Fruit fly (Drosophila melanogaster) whole organism, prepupa: ENCODE data around the gene CG31789.

ENCODE experiments used
- Blimp-1 ChIP-seq: fragments of 200-800 bp; sonication (Bioruptor generic); optimal IDR thresholded peaks from 3 replicates; lab custom pipeline; 2017; ENCODE audit warnings: missing biosample characterization, missing genetic modification characterization, mild to moderate bottlenecking, moderate library complexity, missing genetic modification reagents
- CG10669 ChIP-seq: fragments of 200-800 bp; sonication (Bioruptor generic); optimal IDR thresholded peaks from 3 replicates; lab custom pipeline; 2018; ENCODE audit warnings: missing biosample characterization, mild to moderate bottlenecking, missing genetic modification characterization, moderate library complexity
- CG11294 ChIP-seq: fragments of 200-800 bp; sonication (Bioruptor generic); IDR thresholded peaks from 2 replicates; pipeline ENCODE4 v1.3.6; 2022; ENCODE audit warnings: missing biosample characterization, missing genetic modification characterization
- CG11762 ChIP-seq: fragments of 200-800 bp; sonication (Bioruptor generic); optimal IDR thresholded peaks from 3 replicates; lab custom pipeline; 2016; ENCODE audit warnings: missing biosample characterization, missing genetic modification characterization; ENCODE audit not compliant: insufficient read depth
- CG11902 ChIP-seq: fragments of 200-800 bp; sonication (Bioruptor generic); optimal IDR thresholded peaks from 3 replicates; lab custom pipeline; 2016; ENCODE audit warnings: missing biosample characterization, missing genetic modification characterization
- CG1621 ChIP-seq: fragments of 200-800 bp; sonication (Bioruptor generic); optimal IDR thresholded peaks from 3 replicates; lab custom pipeline; 2018; ENCODE audit warnings: missing biosample characterization, mild to moderate bottlenecking, missing genetic modification characterization
- CG16779 ChIP-seq: fragments of 200-800 bp; sonication (Bioruptor generic); optimal IDR thresholded peaks from 3 replicates; lab custom pipeline; 2017; ENCODE audit warnings: missing biosample characterization, mild to moderate bottlenecking, missing genetic modification characterization
- CG3032 ChIP-seq: fragments of 200-800 bp; optimal IDR thresholded peaks from 2 replicates; lab custom pipeline; 2019; ENCODE audit warnings: missing biosample characterization, mild to moderate bottlenecking, missing genetic modification characterization, moderate library complexity
- CG32006 ChIP-seq: fragments of 200-800 bp; sonication (Bioruptor generic); optimal IDR thresholded peaks from 3 replicates; lab custom pipeline; 2017; ENCODE audit warnings: missing biosample characterization, mild to moderate bottlenecking, missing genetic modification characterization
- CG3919 ChIP-seq: fragments of 200-800 bp; sonication (Bioruptor generic); optimal IDR thresholded peaks from 3 replicates; lab custom pipeline; 2016; ENCODE audit warnings: missing biosample characterization, missing genetic modification characterization
- CG6276 ChIP-seq: fragments of 200-800 bp; sonication (Bioruptor generic); optimal IDR thresholded peaks from 2 replicates; lab custom pipeline; 2017; ENCODE audit warnings: missing biosample characterization, mild to moderate bottlenecking, missing genetic modification characterization
- CG6792 ChIP-seq: fragments of 200-800 bp; sonication (Bioruptor generic); optimal IDR thresholded peaks from 3 replicates; lab custom pipeline; 2016; ENCODE audit warnings: missing biosample characterization, missing genetic modification characterization
- CG6808 ChIP-seq: fragments of 200-800 bp; sonication (Bioruptor generic); optimal IDR thresholded peaks from 3 replicates; lab custom pipeline; 2017; ENCODE audit warnings: missing biosample characterization, missing genetic modification characterization, mild to moderate bottlenecking, moderate library complexity, missing genetic modification reagents
- CG7368 ChIP-seq: fragments of 200-800 bp; sonication (Bioruptor generic); optimal IDR thresholded peaks from 3 replicates; lab custom pipeline; 2016; ENCODE audit warnings: missing biosample characterization, missing genetic modification characterization
- CG8119 ChIP-seq: fragments of 200-800 bp; sonication (Bioruptor generic); IDR thresholded peaks from 3 replicates; pipeline ENCODE4 v1.3.6; 2022; ENCODE audit warnings: missing biosample characterization, missing genetic modification characterization
- CG8632 ChIP-seq: fragments of 200-800 bp; sonication (Bioruptor generic); optimal IDR thresholded peaks from 3 replicates; lab custom pipeline; 2016; ENCODE audit warnings: missing biosample characterization, missing genetic modification characterization
- CG9139 ChIP-seq: fragments of 200-800 bp; sonication (Bioruptor generic); optimal IDR thresholded peaks from 3 replicates; lab custom pipeline; 2017; ENCODE audit warnings: missing biosample characterization, mild to moderate bottlenecking, missing genetic modification characterization
- Eip78C ChIP-seq: fragments of 200-800 bp; sonication (Bioruptor generic); peaks from one replicate; lab custom pipeline; 2016; ENCODE audit warnings: missing biosample characterization, missing genetic modification characterization
- Ets21C ChIP-seq: fragments of 200-800 bp; sonication (Bioruptor generic); optimal IDR thresholded peaks from 3 replicates; lab custom pipeline; 2016; ENCODE audit warnings: missing biosample characterization, missing genetic modification characterization
- Ets96B ChIP-seq: fragments of 200-800 bp; optimal IDR thresholded peaks from 2 replicates; lab custom pipeline; 2019; ENCODE audit warnings: missing biosample characterization, mild to moderate bottlenecking, missing genetic modification characterization, moderate library complexity
- Gug ChIP-seq: fragments of 200-800 bp; sonication (Bioruptor generic); IDR thresholded peaks from 2 replicates; pipeline ENCODE4 v1.3.6; 2022; ENCODE audit warnings: missing biosample characterization, missing genetic modification characterization
- Hr38 ChIP-seq: sonication (Bioruptor generic); optimal IDR thresholded peaks from 2 replicates; lab custom pipeline; 2016; ENCODE audit warnings: missing biosample characterization, missing genetic modification characterization
- Hr39 ChIP-seq: fragments of 200-800 bp; sonication (Bioruptor generic); optimal IDR thresholded peaks from 2 replicates; lab custom pipeline; 2016; ENCODE audit warnings: missing biosample characterization, missing genetic modification characterization
- Hr4 ChIP-seq: fragments of 200-800 bp; sonication (Bioruptor generic); optimal IDR thresholded peaks from 3 replicates; lab custom pipeline; 2016; ENCODE audit warnings: missing biosample characterization, missing genetic modification characterization
- Lpt ChIP-seq: fragments of 200-800 bp; sonication (Bioruptor generic); optimal IDR thresholded peaks from 3 replicates; lab custom pipeline; 2016; ENCODE audit warnings: missing biosample characterization, missing genetic modification characterization
- Met ChIP-seq: fragments of 200-800 bp; sonication (Bioruptor generic); optimal IDR thresholded peaks from 3 replicates; lab custom pipeline; 2016; ENCODE audit warnings: missing biosample characterization, missing genetic modification characterization
- OdsH ChIP-seq: fragments of 200-800 bp; sonication (Bioruptor generic); optimal IDR thresholded peaks from 3 replicates; lab custom pipeline; 2016; ENCODE audit warnings: missing biosample characterization, missing genetic modification characterization
- achi ChIP-seq: fragments of 200-800 bp; sonication (Bioruptor generic); optimal IDR thresholded peaks from 3 replicates; lab custom pipeline; 2016; ENCODE audit warnings: missing biosample characterization, missing genetic modification characterization
- acj6 ChIP-seq: fragments of 200-800 bp; sonication (Bioruptor generic); optimal IDR thresholded peaks from 3 replicates; lab custom pipeline; 2016; ENCODE audit warnings: missing biosample characterization, missing genetic modification characterization
- cyc ChIP-seq: fragments of 200-800 bp; sonication (Bioruptor generic); optimal IDR thresholded peaks from 3 replicates; lab custom pipeline; 2016; ENCODE audit warnings: missing biosample characterization, missing genetic modification characterization
- dsx ChIP-seq: fragments of 200-800 bp; optimal IDR thresholded peaks from 3 replicates; lab custom pipeline; 2019; ENCODE audit warnings: missing biosample characterization, mild to moderate bottlenecking, missing genetic modification characterization, moderate library complexity; ENCODE audit not compliant: poor library complexity, severe bottlenecking
- eg ChIP-seq: fragments of 200-800 bp; sonication (Bioruptor generic); IDR thresholded peaks from 3 replicates; pipeline ENCODE4 v1.3.6; 2022; ENCODE audit warnings: missing biosample characterization, missing genetic modification characterization
- esn ChIP-seq: fragments of 200-800 bp; sonication (Bioruptor generic); optimal IDR thresholded peaks from 2 replicates; lab custom pipeline; 2016; ENCODE audit warnings: missing biosample characterization, mild to moderate bottlenecking, missing genetic modification characterization, moderate library complexity
- fd59A ChIP-seq: fragments of 200-800 bp; sonication (Bioruptor generic); optimal IDR thresholded peaks from 2 replicates; lab custom pipeline; 2017; ENCODE audit warnings: missing biosample characterization, mild to moderate bottlenecking, missing genetic modification characterization, missing genetic modification reagents
- fd85E ChIP-seq: fragments of 200-800 bp; sonication (Bioruptor generic); optimal IDR thresholded peaks from 3 replicates; lab custom pipeline; 2016; ENCODE audit warnings: missing biosample characterization, missing genetic modification characterization
- fkh ChIP-seq: fragments of 200-800 bp; sonication (Bioruptor generic); optimal IDR thresholded peaks from 3 replicates; lab custom pipeline; 2017; ENCODE audit warnings: missing biosample characterization, mild to moderate bottlenecking, missing genetic modification characterization, moderate library complexity
- lz ChIP-seq: fragments of 200-800 bp; sonication (Bioruptor generic); optimal IDR thresholded peaks from 3 replicates; lab custom pipeline; 2016; ENCODE audit warnings: missing biosample characterization, missing genetic modification characterization
- net ChIP-seq: fragments of 200-800 bp; sonication (Bioruptor generic); optimal IDR thresholded peaks from 3 replicates; lab custom pipeline; 2016; ENCODE audit warnings: missing biosample characterization, missing genetic modification characterization
- pdm3 ChIP-seq: fragments of 200-800 bp; sonication (Bioruptor generic); optimal IDR thresholded peaks from 3 replicates; lab custom pipeline; 2016; ENCODE audit warnings: missing biosample characterization, missing genetic modification characterization
- salr ChIP-seq, 2 experiments: fragments of 200-800 bp; sonication (Bioruptor generic); optimal IDR thresholded peaks; 3 replicates each; lab custom pipeline; 2016 to 2018; ENCODE audit warnings: missing biosample characterization in 2 of 2, missing genetic modification characterization in 2 of 2, mild to moderate bottlenecking in 1 of 2
- ss ChIP-seq, 2 experiments: fragments of 200-800 bp; sonication (Bioruptor generic); optimal IDR thresholded peaks; 2 replicates in 1 of 2; 3 replicates in 1 of 2; lab custom pipeline; 2017 to 2018; ENCODE audit warnings: mild to moderate bottlenecking in 2 of 2, missing biosample characterization in 2 of 2, missing genetic modification characterization in 2 of 2, moderate library complexity in 1 of 2
- svp ChIP-seq: fragments of 200-800 bp; sonication (Bioruptor generic); peaks from one replicate; lab custom pipeline; 2016; ENCODE audit warnings: missing biosample characterization, missing genetic modification characterization
- vri ChIP-seq: fragments of 200-800 bp; sonication (Bioruptor generic); optimal IDR thresholded peaks from 3 replicates; lab custom pipeline; 2016; ENCODE audit warnings: missing biosample characterization, mild to moderate bottlenecking, missing genetic modification characterization

CG31789 gene

DNA sequence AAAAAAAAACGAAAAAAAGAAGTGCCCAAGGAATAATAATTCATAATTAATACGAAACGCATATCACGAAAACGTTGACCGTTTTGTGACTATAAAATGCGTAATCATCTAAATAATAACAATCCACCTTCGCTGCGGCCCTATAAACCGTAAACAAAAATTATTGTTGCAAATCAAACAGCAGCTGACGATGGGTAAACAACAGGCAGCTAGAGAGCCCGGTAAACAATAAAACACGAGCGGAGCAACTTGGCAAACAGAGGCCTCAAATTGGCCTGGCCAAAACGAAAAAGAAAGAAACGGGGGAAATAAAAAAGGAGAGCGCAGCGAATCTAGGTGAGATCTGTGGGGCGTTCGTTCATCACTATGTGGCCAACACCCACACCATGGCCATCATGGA is 38.2 kb upstream of the CG31789 start (continued):
- TF ChIP-seq CG1621 (tag; lab: Kevin White, UChicago), result peak; percentile 13
- TF ChIP-seq eg, result 0 out of 3 replicates have a peak, but pooled peaks have one; percentile 14
- TF ChIP-seq CG6276, result peak; percentile 4
- no peak for TF ChIP-seq svp
- TF ChIP-seq CG3919 (GFP tag; lab: Kevin White, UChicago), result peak; percentile 29
- peak; percentile 44 for TF ChIP-seq pdm3
- no peak for TF ChIP-seq cyc (GFP tag; lab: Kevin White, UChicago)
- TF ChIP-seq CG11294 (GFP tag; lab: Robert Waterston, UW), result no peak
- TF ChIP-seq fd59A (GFP tag; lab: Kevin White, UChicago), result no peak
- no peak for TF ChIP-seq Ets96B (tag; lab: Kevin White, UChicago)
- TF ChIP-seq fd85E (GFP tag; lab: Kevin White, UChicago), result no peak
- no peak for TF ChIP-seq Gug (GFP tag; lab: Robert Waterston, UW)
- TF ChIP-seq CG10669 (GFP tag; lab: Kevin White, UChicago), result peak; percentile 52
- no peak for TF ChIP-seq CG11902 (GFP tag; lab: Kevin White, UChicago)
- peak; percentile 1 for TF ChIP-seq CG11762 (GFP tag; lab: Kevin White, UChicago)
- no peak for TF ChIP-seq achi
- no peak for TF ChIP-seq CG6792 (GFP tag; lab: Kevin White, UChicago)
- no peak for TF ChIP-seq CG16779 (tag; lab: Kevin White, UChicago)

DNA sequence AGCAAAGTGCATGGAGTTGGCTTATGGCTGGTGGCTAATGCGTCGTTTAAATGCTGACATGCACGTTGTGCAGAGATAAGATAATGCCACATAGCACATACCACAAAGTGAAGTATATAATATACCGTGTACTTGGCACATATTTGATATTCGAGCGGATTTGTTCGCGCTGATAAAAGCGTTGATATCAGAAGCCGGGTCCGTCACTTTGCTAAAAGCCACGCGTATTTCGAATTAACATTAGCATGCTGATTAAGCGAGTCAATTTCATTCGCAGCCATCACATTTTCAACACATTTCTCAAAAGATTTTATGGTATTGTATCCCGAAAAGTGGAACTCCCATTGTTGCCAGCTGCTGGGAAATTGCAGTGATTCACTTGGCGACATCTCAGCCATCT is 37.0 kb upstream of the CG31789 start:
- TF ChIP-seq vri (GFP tag; lab: Kevin White, UChicago), result peak; percentile 21
- TF ChIP-seq eg, result no peak

DNA sequence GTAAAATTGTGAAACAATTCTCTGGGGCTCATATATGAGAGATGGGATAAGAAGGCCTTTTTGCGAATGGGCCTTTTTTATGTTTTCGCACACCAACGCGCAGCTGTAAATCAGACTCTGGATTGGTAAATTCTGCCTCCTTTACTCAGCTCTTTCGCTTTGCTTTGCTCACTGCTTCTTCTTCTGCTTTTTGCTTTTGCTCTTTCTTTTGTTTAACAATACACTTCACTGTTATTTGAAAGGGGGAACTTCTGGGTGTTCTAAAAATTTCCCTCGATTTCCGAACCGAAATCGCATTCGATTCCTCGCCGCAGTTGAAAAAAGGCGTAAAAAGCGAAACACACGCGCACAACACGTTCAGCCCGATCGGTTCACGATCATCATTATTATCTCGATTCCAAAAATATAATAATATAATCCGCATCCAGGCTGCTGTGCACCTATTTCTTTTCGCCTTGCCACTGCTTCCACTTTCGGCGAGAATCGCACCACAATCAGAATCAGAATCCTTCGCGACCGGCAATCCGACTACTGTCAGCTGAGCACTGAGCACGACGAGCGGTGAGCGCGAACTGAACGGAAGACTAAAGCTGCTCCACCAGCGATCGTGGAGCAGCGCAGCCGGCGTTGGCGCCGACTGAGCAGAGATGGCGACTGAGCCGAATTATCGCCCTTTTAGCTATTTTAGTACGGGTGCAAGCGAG is 33.9 kb upstream of the CG31789 start:
- TF ChIP-seq CG11902 (GFP tag; lab: Kevin White, UChicago), result no peak
- TF ChIP-seq CG16779 (tag; lab: Kevin White, UChicago), result no peak
- TF ChIP-seq lz (GFP tag; lab: Kevin White, UChicago), result no peak
- no peak for TF ChIP-seq fd85E (GFP tag; lab: Kevin White, UChicago)
- no peak for TF ChIP-seq CG1621 (tag; lab: Kevin White, UChicago)
- TF ChIP-seq Eip78C (GFP tag; lab: Kevin White, UChicago), result peak; percentile 53
- no peak for TF ChIP-seq Met
- TF ChIP-seq CG8632 (GFP tag; lab: Kevin White, UChicago), result no peak
- TF ChIP-seq acj6, result no peak
- TF ChIP-seq dsx, result peak; percentile 6
- TF ChIP-seq net (GFP tag; lab: Kevin White, UChicago), result no peak
- TF ChIP-seq fd59A (GFP tag; lab: Kevin White, UChicago), result no peak
- TF ChIP-seq CG32006, result no peak
- peak; percentile 30 for TF ChIP-seq esn (GFP tag; lab: Kevin White, UChicago)
- no peak for TF ChIP-seq Lpt (GFP tag; lab: Kevin White, UChicago)
- peak; percentile 1 for TF ChIP-seq fkh (GFP tag; lab: Kevin White, UChicago)
- no peak for TF ChIP-seq Ets21C (GFP tag; lab: Kevin White, UChicago)
- TF ChIP-seq vri (GFP tag; lab: Kevin White, UChicago), result peak; percentile 46
- TF ChIP-seq CG7368 (GFP tag; lab: Kevin White, UChicago), result peak; percentile 1
- TF ChIP-seq CG11762 (GFP tag; lab: Kevin White, UChicago), result no peak
- TF ChIP-seq salr (GFP tag; optimal IDR thresholded peaks at IDR 0.05; lab: Kevin White, UChicago), result no peak
- peak; percentile 56; the same call in 1 of the 3 replicates for TF ChIP-seq eg
- TF ChIP-seq Hr4 (GFP tag; lab: Kevin White, UChicago), result no peak
- TF ChIP-seq Blimp-1 (GFP tag; lab: Kevin White, UChicago), result no peak
- TF ChIP-seq svp, result peak; percentile 78
- TF ChIP-seq pdm3, result no peak
- TF ChIP-seq CG8119 (GFP tag; lab: Robert Waterston, UW), result 0 out of 3 replicates have a peak, but pooled peaks have one; percentile 18
- TF ChIP-seq Gug (GFP tag; lab: Robert Waterston, UW), result peak; percentile 13; the same call in 1 of the 2 replicates
- peak; percentile 46 for TF ChIP-seq CG9139 (GFP tag; lab: Kevin White, UChicago)
- TF ChIP-seq ss (GFP tag; optimal IDR thresholded peaks at IDR 0.05; lab: Kevin White, UChicago), result peak in 1 of 2 experiments; percentile 12
- no peak for TF ChIP-seq Hr38
- no peak for TF ChIP-seq CG6276
- no peak for TF ChIP-seq CG11294 (GFP tag; lab: Robert Waterston, UW)
- no peak for TF ChIP-seq CG6808 (GFP tag; lab: Kevin White, UChicago)
- no peak for TF ChIP-seq Hr39
- no peak for TF ChIP-seq CG6792 (GFP tag; lab: Kevin White, UChicago)
- TF ChIP-seq OdsH (GFP tag; lab: Kevin White, UChicago), result no peak
- TF ChIP-seq CG3032, result no peak
- TF ChIP-seq CG10669 (GFP tag; lab: Kevin White, UChicago), result no peak
- TF ChIP-seq cyc (GFP tag; lab: Kevin White, UChicago), result no peak
